Worm (Caenorhabditis elegans) whole organism, L4/young adult: ENCODE data around the gene nhr-192.

Experiments
- W03F9.2 ChIP-seq: fragments of 150-350 bp; optimal IDR thresholded peaks from 2 replicates; lab custom pipeline; 2014; ENCODE audit warnings: missing biosample characterization, missing genetic modification characterization
- dao-5 ChIP-seq: sonication (generic microtip); optimal IDR thresholded peaks from 2 replicates; lab custom pipeline; 2016; ENCODE audit warnings: missing genotype, missing genetic modification characterization, moderate library complexity, missing compliant biosample characterization
- him-1 ChIP-seq: sonication (generic microtip); optimal IDR thresholded peaks from 2 replicates; lab custom pipeline; 2016; ENCODE audit warnings: missing genotype, missing genetic modification reagents, missing genetic modification characterization, missing compliant biosample characterization

Gene nhr-192

ce11 chrV:10070541-10070940 is at the start of gene nhr-192:
Gene nhr-192 (minus strand): TSS chrV:10070641.
- TF ChIP-seq him-1 (tag; lab: Kevin White, UChicago) = no peak
- TF ChIP-seq dao-5 (tag; lab: Kevin White, UChicago) = no peak
- TF ChIP-seq W03F9.2 (tag; lab: Kevin White, UChicago) = no peak

DNA sequence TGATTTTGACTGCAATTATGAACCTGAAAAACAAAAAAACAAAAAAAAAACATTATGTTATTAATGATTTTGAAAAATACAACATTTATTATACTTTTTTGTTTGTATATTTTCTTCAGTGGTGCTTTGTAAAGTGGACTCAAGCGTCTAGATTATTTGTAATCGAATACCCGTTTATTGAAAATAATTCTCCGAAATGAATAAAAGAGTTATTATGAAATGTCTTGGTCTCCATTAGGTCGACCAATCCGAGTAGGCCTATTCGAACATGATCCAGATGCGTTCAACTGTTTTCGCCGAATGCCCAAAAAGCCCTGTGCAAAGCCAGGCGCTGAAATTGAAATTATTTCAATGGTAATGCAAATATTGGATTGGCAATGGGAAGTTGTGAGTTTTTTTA is 47.0 kb upstream of the nhr-192 start, which contains the start of gene C08B6.5:
C08B6.5 (plus strand) TSS at position 301 of the 400 bp plus-strand sequence.
- no peak for TF ChIP-seq him-1 (tag; lab: Kevin White, UChicago)
- no peak for TF ChIP-seq dao-5 (tag; lab: Kevin White, UChicago)
- TF ChIP-seq W03F9.2 (tag; lab: Kevin White, UChicago) = no peak

- TF ChIP-seq dao-5 (tag; lab: Kevin White, UChicago) (no peak), him-1 (tag; lab: Kevin White, UChicago) (no peak), W03F9.2 (tag; lab: Kevin White, UChicago) (no peak)
Measured at ce11 chrV:10114329-10114728, 43.9 kb upstream of the nhr-192 start, which contains the start of gene cht-5. Gene cht-5 (plus strand): TSS chrV:10114629.

DNA sequence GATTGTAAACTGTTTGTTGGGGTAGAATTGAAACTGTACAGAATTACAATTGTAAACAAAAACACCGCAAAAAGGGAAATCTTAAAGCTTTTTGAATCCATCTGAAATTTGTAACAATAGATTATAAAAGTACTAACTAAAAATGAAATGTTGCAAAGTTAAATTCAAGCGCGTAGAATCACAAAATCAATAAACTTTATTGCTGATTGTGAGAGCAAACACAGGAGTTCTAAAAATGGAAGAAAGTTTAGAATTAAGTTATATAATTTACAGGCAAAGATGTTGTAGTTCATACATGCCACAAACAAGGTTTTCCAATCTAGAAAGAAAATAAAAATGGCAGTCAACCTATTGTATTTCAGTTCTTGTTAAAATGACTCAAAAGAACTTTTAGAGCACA is 41.7 kb upstream of the nhr-192 start, which contains the start of gene C08B6.3:
C08B6.3 (minus strand) TSS at position 101 of the 400 bp plus-strand sequence.
- no peak for TF ChIP-seq dao-5 (tag; lab: Kevin White, UChicago)
- no peak for TF ChIP-seq him-1 (tag; lab: Kevin White, UChicago)
- TF ChIP-seq W03F9.2 (tag; lab: Kevin White, UChicago) = no peak

ce11 chrV:10111129-10111528 is 40.7 kb upstream of the nhr-192 start:
- TF ChIP-seq W03F9.2 (tag; lab: Kevin White, UChicago) (no peak), him-1 (tag; lab: Kevin White, UChicago) (no peak), dao-5 (tag; lab: Kevin White, UChicago) (no peak)

DNA sequence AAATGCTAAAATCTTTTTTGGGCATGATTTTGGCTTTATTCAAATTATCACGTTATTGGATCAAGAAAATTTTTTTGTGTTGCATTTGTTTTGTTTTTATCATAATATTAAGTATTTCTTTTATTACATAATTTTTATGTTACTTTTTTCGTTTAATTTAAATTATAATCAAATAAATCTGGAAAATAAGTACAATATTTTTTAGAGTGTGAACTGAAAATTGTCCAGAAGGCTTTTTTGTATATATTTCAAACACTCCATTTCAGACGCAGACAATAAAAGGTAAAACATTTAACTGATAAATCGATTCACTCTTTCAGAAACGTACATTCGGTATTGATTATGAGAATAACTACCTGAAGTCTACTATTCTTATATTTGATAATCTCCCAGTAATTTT is 36.9 kb upstream of the nhr-192 start, which contains the start of gene C08B6.11:
C08B6.11 (plus strand) TSS at position 301 of the 400 bp plus-strand sequence.
- no peak for TF ChIP-seq him-1 (tag; lab: Kevin White, UChicago)
- TF ChIP-seq dao-5 (tag; lab: Kevin White, UChicago) = no peak
- no peak for TF ChIP-seq W03F9.2 (tag; lab: Kevin White, UChicago)

DNA sequence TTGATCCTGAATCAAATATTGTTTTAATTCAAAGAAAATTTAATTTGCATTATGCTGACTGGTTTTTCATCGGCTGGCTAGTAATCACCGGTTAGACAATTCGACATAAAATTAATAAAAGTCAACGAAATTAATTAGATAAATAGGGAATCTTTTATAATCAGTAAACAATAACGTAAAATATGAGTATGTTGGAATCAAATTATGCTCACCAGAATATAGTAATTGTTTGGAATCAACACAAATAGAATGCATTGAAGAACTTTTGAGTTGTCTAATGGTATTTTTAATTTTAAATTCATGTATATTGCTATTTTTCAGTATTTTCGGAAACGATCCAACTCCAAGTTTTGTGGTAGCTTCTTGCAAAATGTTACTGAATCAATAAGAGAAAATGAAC is 35.0 kb upstream of the nhr-192 start, which contains the start of gene C08B6.2:
C08B6.2 (plus strand) TSS at position 301 of the 400 bp plus-strand sequence.
- TF ChIP-seq W03F9.2 (tag; lab: Kevin White, UChicago) (no peak), dao-5 (tag; lab: Kevin White, UChicago) (no peak), him-1 (tag; lab: Kevin White, UChicago) (no peak)

- TF ChIP-seq dao-5 (tag; lab: Kevin White, UChicago) (no peak), him-1 (tag; lab: Kevin White, UChicago) (no peak), W03F9.2 (tag; lab: Kevin White, UChicago) (no peak)
Measured at ce11 chrV:10104785-10105310, 34.4 kb upstream of the nhr-192 start, which contains the start of gene ugt-17. Gene ugt-17 (minus strand): TSS chrV:10104964.

ce11 chrV:10103811-10104210 is 33.4 kb upstream of the nhr-192 start:
- TF ChIP-seq him-1 (tag; lab: Kevin White, UChicago) = no peak
- no peak for TF ChIP-seq W03F9.2 (tag; lab: Kevin White, UChicago)
- no peak for TF ChIP-seq dao-5 (tag; lab: Kevin White, UChicago)

- TF ChIP-seq him-1 (tag; lab: Kevin White, UChicago) = no peak
- TF ChIP-seq W03F9.2 (tag; lab: Kevin White, UChicago) = no peak
Measured at ce11 chrV:10101916-10102315, 31.5 kb upstream of the nhr-192 start, which contains the start of gene C08B6.14. Gene C08B6.14 (minus strand): TSS chrV:10102016.

- TF ChIP-seq him-1 (tag; lab: Kevin White, UChicago) = no peak
Measured at ce11 chrV:10098429-10098828, 28.0 kb upstream of the nhr-192 start, which contains the start of gene ugt-47. Gene ugt-47 (minus strand): TSS chrV:10098597.

ce11 chrV:10096932-10097331 is 26.5 kb upstream of the nhr-192 start:
- TF ChIP-seq W03F9.2 (tag; lab: Kevin White, UChicago) = no peak
- TF ChIP-seq dao-5 (tag; lab: Kevin White, UChicago) = no peak
- TF ChIP-seq him-1 (tag; lab: Kevin White, UChicago) = no peak

ce11 chrV:10094374-10094773 is 23.9 kb upstream of the nhr-192 start, which contains the start of gene srd-49:
Gene srd-49 (plus strand): TSS chrV:10094674.
- TF ChIP-seq him-1 (tag; lab: Kevin White, UChicago) (no peak), dao-5 (tag; lab: Kevin White, UChicago) (no peak), W03F9.2 (tag; lab: Kevin White, UChicago) (no peak)

ce11 chrV:10091152-10091551 is 20.7 kb upstream of the nhr-192 start, which contains the start of gene R04B5.11:
Gene R04B5.11 (minus strand): TSS chrV:10091252.
- TF ChIP-seq dao-5 (tag; lab: Kevin White, UChicago) (no peak), W03F9.2 (tag; lab: Kevin White, UChicago) (no peak), him-1 (tag; lab: Kevin White, UChicago) (no peak)
